Fruit fly (Drosophila melanogaster) whole organism, adult: ENCODE measurements around the gene Cyp308a1.

ENCODE experiments used
- CG11617 ChIP-seq: fragments of 200-800 bp; sonication (Bioruptor generic); optimal IDR thresholded peaks from 2 replicates; lab custom pipeline; 2017; ENCODE audit warnings: mild to moderate bottlenecking, missing biosample characterization, missing genetic modification reagents, missing genetic modification characterization
- CG12768 ChIP-seq: fragments of 200-800 bp; sonication (Bioruptor generic); optimal IDR thresholded peaks from 2 replicates; lab custom pipeline; 2017; ENCODE audit warnings: missing biosample characterization, missing genetic modification characterization, mild to moderate bottlenecking, moderate library complexity, missing genetic modification reagents
- CG1620 ChIP-seq: fragments of 200-800 bp; sonication (Bioruptor generic); optimal IDR thresholded peaks from 2 replicates; lab custom pipeline; 2016; ENCODE audit warnings: missing biosample characterization, missing genetic modification characterization
- CG33017 ChIP-seq: fragments of 200-800 bp; sonication (Bioruptor generic); optimal IDR thresholded peaks from 2 replicates; lab custom pipeline; 2018; ENCODE audit warnings: missing biosample characterization, mild to moderate bottlenecking, missing genetic modification characterization, moderate library complexity
- CG5204 ChIP-seq: fragments of 200-800 bp; sonication (Bioruptor generic); optimal IDR thresholded peaks from 2 replicates; lab custom pipeline; 2016; ENCODE audit warnings: missing biosample characterization, missing genetic modification characterization
- CG7045 ChIP-seq: fragments of 200-800 bp; sonication (Bioruptor generic); optimal IDR thresholded peaks from 2 replicates; lab custom pipeline; 2017; ENCODE audit warnings: missing biosample characterization, mild to moderate bottlenecking, missing genetic modification characterization
- CG7101 ChIP-seq: fragments of 200-800 bp; sonication (Bioruptor generic); optimal IDR thresholded peaks from 2 replicates; lab custom pipeline; 2018; ENCODE audit warnings: missing biosample characterization, mild to moderate bottlenecking, missing genetic modification characterization, moderate library complexity
- Clk ChIP-seq: fragments of 200-800 bp; sonication (Bioruptor generic); optimal IDR thresholded peaks from 2 replicates; lab custom pipeline; 2017; ENCODE audit warnings: missing biosample characterization, missing genetic modification characterization
- Hr96 ChIP-seq: fragments of 200-800 bp; sonication (Bioruptor generic); optimal IDR thresholded peaks from 2 replicates; lab custom pipeline; 2016; ENCODE audit warnings: missing biosample characterization, missing genetic modification characterization
- Mnt ChIP-seq: fragments of 200-800 bp; sonication (Bioruptor generic); optimal IDR thresholded peaks from 2 replicates; lab custom pipeline; 2016; ENCODE audit warnings: missing biosample characterization, mild to moderate bottlenecking, missing genetic modification characterization
- bab1 ChIP-seq: fragments of 200-800 bp; sonication (Bioruptor generic); optimal IDR thresholded peaks from 3 replicates; lab custom pipeline; 2019; ENCODE audit warnings: missing biosample characterization, mild to moderate bottlenecking, missing genetic modification characterization, moderate library complexity
- cic ChIP-seq: fragments of 200-800 bp; sonication (Bioruptor generic); optimal IDR thresholded peaks from 2 replicates; lab custom pipeline; 2017; ENCODE audit warnings: missing biosample characterization, mild to moderate bottlenecking, missing genetic modification characterization, moderate library complexity
- cnc ChIP-seq, 2 experiments: fragments of >200 bp; optimal IDR thresholded peaks; 2 replicates each; lab custom pipeline; 2017
- ovo ChIP-seq: fragments of 200-800 bp; sonication (Bioruptor generic); optimal IDR thresholded peaks from 2 replicates; lab custom pipeline; 2016; ENCODE audit warnings: missing biosample characterization, missing genetic modification characterization
- pad ChIP-seq: fragments of 200-800 bp; sonication (Bioruptor generic); optimal IDR thresholded peaks from 3 replicates; lab custom pipeline; 2017; ENCODE audit warnings: missing biosample characterization, missing genetic modification characterization, mild to moderate bottlenecking, moderate library complexity, missing genetic modification reagents
- tj ChIP-seq: fragments of 200-800 bp; sonication (Bioruptor generic); optimal IDR thresholded peaks from 3 replicates; lab custom pipeline; 2017; ENCODE audit warnings: missing biosample characterization, mild to moderate bottlenecking, missing genetic modification characterization, moderate library complexity

Cyp308a1 gene

dm6 chrX:18739795-18740194 is 30.1 kb downstream of the Cyp308a1 start, which contains the start of gene CG6873:
Gene CG6873, minus strand, starts transcription at chrX:18739895.
- TF ChIP-seq Hr96 (GFP tag; lab: Kevin White, UChicago) (no peak), CG11617 (GFP tag; lab: Kevin White, UChicago) (no peak), ovo (GFP tag; lab: Kevin White, UChicago) (no peak), pad (GFP tag; lab: Kevin White, UChicago) (no peak), CG12768 (GFP tag; lab: Kevin White, UChicago) (no peak), CG7101 (tag; lab: Kevin White, UChicago) (no peak), CG5204 (GFP tag; lab: Kevin White, UChicago) (no peak), cnc (optimal IDR thresholded peaks at IDR 0.05; lab: Kevin White, UChicago) (no peak), bab1 (GFP tag; lab: Kevin White, UChicago) (no peak)

DNA sequence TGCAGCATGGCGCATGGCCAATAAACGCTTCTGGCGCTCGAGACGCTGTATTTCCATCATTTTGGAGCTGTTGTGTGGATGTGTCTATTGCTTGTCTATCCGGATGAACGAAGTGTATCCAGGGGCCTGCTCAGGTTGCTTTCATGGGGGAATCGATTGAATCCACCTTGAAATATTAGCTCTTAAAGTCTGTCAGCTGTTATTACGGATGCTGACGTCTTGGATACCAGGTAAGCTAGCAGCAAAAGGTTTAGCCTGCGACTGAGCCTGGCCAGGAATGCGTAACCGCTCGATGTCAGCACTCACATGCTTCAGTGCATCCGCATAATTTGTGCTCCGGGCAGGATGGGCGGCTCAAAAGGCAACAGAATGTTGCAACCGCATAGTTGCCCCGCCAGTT is 38.5 kb downstream of the Cyp308a1 start, which contains the start of gene CG12609:
TSS of gene CG12609 (minus strand) at position 101 of the 400 bp plus-strand sequence.
- TF ChIP-seq ovo (GFP tag; lab: Kevin White, UChicago) (no peak), CG1620 (GFP tag; lab: Kevin White, UChicago) (no peak), CG11617 (GFP tag; lab: Kevin White, UChicago) (no peak), Clk (GFP tag; lab: Kevin White, UChicago) (no peak), CG12768 (GFP tag; lab: Kevin White, UChicago) (no peak), Mnt (no peak), tj (GFP tag; lab: Kevin White, UChicago) (no peak), CG7045 (no peak), Hr96 (GFP tag; lab: Kevin White, UChicago) (no peak), cic (GFP tag; lab: Kevin White, UChicago) (no peak), CG33017 (no peak)
